Fruit fly (Drosophila melanogaster) whole organism, pupa: Measurements from ENCODE around the gene PIG-H.
A peak's percentile ranks its signal among the peaks of the same experiment; 100 is the strongest.

ENCODE experiments used
- CG10348 ChIP-seq: fragments of 200-800 bp; sonication (Bioruptor generic); IDR thresholded peaks from 2 replicates; pipeline ENCODE4 v1.3.6; 2022; ENCODE audit warnings: missing biosample characterization, missing genetic modification characterization
- CG12605 ChIP-seq: fragments of 200-800 bp; sonication (Bioruptor generic); IDR thresholded peaks from 2 replicates; pipeline ENCODE4 v1.3.6; 2022; ENCODE audit warnings: missing biosample characterization, missing genetic modification characterization
- CG13204 ChIP-seq: fragments of 200-800 bp; sonication (Bioruptor generic); optimal IDR thresholded peaks from 2 replicates; lab custom pipeline; 2018; ENCODE audit warnings: missing biosample characterization, mild to moderate bottlenecking, missing genetic modification characterization, moderate library complexity
- CG14655 ChIP-seq: fragments of 200-800 bp; sonication (Bioruptor generic); optimal IDR thresholded peaks from 3 replicates; lab custom pipeline; 2017; ENCODE audit warnings: mild to moderate bottlenecking, missing biosample characterization, missing genetic modification reagents, missing genetic modification characterization
- CG15710 ChIP-seq: fragments of 200-800 bp; sonication (Bioruptor generic); optimal IDR thresholded peaks from 2 replicates; lab custom pipeline; 2018; ENCODE audit warnings: missing biosample characterization, mild to moderate bottlenecking, missing genetic modification characterization, moderate library complexity
- CG32121 ChIP-seq: fragments of 200-800 bp; sonication (Bioruptor generic); IDR thresholded peaks from 2 replicates; pipeline ENCODE4 v1.3.6; 2022; ENCODE audit warnings: missing biosample characterization, missing genetic modification characterization
- CG8159 ChIP-seq: fragments of 200-800 bp; sonication (Bioruptor generic); optimal IDR thresholded peaks from 3 replicates; lab custom pipeline; 2018; ENCODE audit warnings: missing biosample characterization, mild to moderate bottlenecking, missing genetic modification characterization, moderate library complexity
- CG8301 ChIP-seq: fragments of 200-800 bp; sonication (Bioruptor generic); optimal IDR thresholded peaks from 2 replicates; lab custom pipeline; 2018; ENCODE audit warnings: missing biosample characterization, mild to moderate bottlenecking, missing genetic modification characterization
- CG9948 ChIP-seq: fragments of 200-800 bp; sonication (Bioruptor generic); optimal IDR thresholded peaks from 2 replicates; lab custom pipeline; 2018; ENCODE audit warnings: missing biosample characterization, mild to moderate bottlenecking, missing genetic modification characterization, moderate library complexity
- D1 ChIP-seq: fragments of 200-800 bp; sonication (Bioruptor generic); optimal IDR thresholded peaks from 2 replicates; lab custom pipeline; 2018; ENCODE audit warnings: missing biosample characterization, mild to moderate bottlenecking, missing genetic modification characterization, moderate library complexity
- EcR ChIP-seq: fragments of 200-800 bp; sonication (Bioruptor generic); optimal IDR thresholded peaks from 3 replicates; lab custom pipeline; 2019; ENCODE audit warnings: missing biosample characterization, missing genetic modification characterization, mild to moderate bottlenecking, moderate library complexity, missing genetic modification reagents
- Pif1A ChIP-seq: fragments of 200-800 bp; sonication (Bioruptor generic); optimal IDR thresholded peaks from 3 replicates; lab custom pipeline; 2016; ENCODE audit warnings: missing biosample characterization, missing genetic modification characterization
- Pif1B ChIP-seq: fragments of 200-800 bp; sonication (Bioruptor generic); optimal IDR thresholded peaks from 3 replicates; lab custom pipeline; 2016; ENCODE audit warnings: missing biosample characterization, missing genetic modification characterization
- gl ChIP-seq: fragments of 200-800 bp; sonication (Bioruptor generic); optimal IDR thresholded peaks from 2 replicates; lab custom pipeline; 2018; ENCODE audit warnings: missing biosample characterization, mild to moderate bottlenecking, missing genetic modification characterization

DNA sequence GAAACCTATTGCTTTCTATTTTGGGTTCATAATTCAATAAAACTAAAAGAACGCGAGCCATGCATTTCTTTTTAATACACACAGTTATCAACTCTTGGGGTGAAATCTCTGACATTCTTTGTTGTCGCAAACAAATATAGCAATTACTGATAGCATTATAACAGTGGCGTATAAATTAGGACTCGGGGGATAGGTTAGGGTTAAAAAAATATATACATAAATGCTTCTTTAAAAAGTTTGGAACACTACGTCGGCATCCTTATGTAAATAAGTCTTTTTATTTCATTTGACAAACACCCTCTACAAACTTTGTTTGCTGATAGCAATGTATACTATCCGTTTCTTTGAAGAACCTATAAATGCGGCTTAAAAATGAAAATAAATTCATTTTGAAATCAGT is 41.2 kb downstream of the PIG-H start, which contains the start of gene CG43060:
- no peak for TF ChIP-seq gl (tag; lab: Kevin White, UChicago)
- TF ChIP-seq CG8159 (tag; lab: Kevin White, UChicago) = peak; percentile 31
- TF ChIP-seq CG9948 (tag; lab: Kevin White, UChicago) = no peak
- no peak for TF ChIP-seq Pif1B
- TF ChIP-seq CG32121 = no peak
- no peak for TF ChIP-seq Pif1A (GFP tag; lab: Kevin White, UChicago)
- no peak for TF ChIP-seq CG13204 (GFP tag; lab: Kevin White, UChicago)
- no peak for TF ChIP-seq D1 (tag; lab: Kevin White, UChicago)
- peak; percentile 22 for TF ChIP-seq CG8301 (tag; lab: Kevin White, UChicago)
- TF ChIP-seq EcR (GFP tag; lab: Kevin White, UChicago) = no peak
- no peak for TF ChIP-seq CG10348 (GFP tag; lab: Robert Waterston, UW)
- TF ChIP-seq CG14655 (GFP tag; lab: Kevin White, UChicago) = peak; percentile 38
- no peak for TF ChIP-seq CG12605 (GFP tag; lab: Robert Waterston, UW)
- TF ChIP-seq CG15710 = no peak
